Fruit fly (Drosophila melanogaster): Measurements from ENCODE around the gene CG17549.

Gene CG17549

DNA sequence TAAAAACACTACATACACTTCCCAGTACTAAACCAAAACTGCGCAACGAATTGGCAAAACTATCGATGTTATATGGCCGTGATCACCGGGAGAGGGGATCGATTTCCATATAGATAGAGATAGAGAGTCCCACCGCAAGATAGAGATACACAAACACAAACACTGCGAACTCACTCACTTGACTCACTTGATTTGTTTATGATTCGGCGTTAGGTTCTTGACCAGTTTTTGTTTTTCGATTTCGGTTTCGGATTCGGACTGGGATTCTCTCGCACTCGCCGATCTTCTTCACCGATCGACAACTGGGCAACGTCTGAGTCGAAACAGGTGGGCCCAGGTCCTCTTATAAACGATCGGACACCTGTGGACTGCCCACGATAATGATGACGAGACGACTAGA, at the start of gene CG17549:
TSS of gene CG17549 (minus strand) at position 327 of the 400 bp plus-strand sequence.
- no peak for TF ChIP-seq CG17801 (GFP tag; optimal IDR thresholded peaks at IDR 0.05; ENCODE audit: partially characterized antibody)

dm6 chr2L:19438685-19439597, 49.1 kb upstream of the CG17549 start:
- no peak for TF ChIP-seq CG17801 (GFP tag; optimal IDR thresholded peaks at IDR 0.05; ENCODE audit: partially characterized antibody)

- TF ChIP-seq CG17801 (GFP tag; optimal IDR thresholded peaks at IDR 0.05; ENCODE audit: partially characterized antibody), result peak; percentile 12
Observed at dm6 chr2L:19434260-19434659, 44.4 kb upstream of the CG17549 start.

dm6 chr2L:19433292-19433691, 43.4 kb upstream of the CG17549 start:
- peak; percentile 25 for TF ChIP-seq CG17801 (GFP tag; optimal IDR thresholded peaks at IDR 0.05; ENCODE audit: partially characterized antibody)

DNA sequence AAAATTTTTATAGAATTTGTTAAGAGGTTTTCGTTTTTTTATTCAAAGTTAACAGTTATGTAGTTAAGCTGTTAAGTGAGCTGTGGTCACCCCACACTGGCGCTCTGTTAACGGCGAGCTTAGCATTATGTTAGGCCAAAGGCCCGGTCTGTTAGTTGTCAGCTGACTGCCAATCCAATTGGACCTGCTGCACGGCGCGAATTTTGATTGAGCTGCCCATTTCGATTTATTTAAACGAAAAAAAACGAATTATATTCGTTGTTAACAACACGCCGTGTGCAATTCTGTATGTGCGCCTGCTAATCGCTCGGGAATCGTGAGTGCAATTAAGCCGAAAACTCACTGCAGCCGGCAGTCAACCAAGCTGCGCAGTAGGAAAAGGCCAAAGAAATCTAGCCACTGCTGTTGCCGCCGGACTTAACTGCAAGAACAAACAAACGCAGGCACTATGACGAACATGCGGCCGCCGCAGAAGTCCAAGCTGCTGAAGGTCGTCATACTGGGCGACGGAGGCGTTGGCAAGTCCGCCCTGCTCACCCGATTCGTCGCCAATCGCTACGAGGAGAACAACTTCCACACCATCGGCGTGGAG, 42.6 kb upstream of the CG17549 start, which contains the start of gene Rab9:
TSS of gene Rab9 (plus strand) at position 151 of the 592 bp plus-strand sequence.
- TF ChIP-seq CG17801 (GFP tag; optimal IDR thresholded peaks at IDR 0.05; ENCODE audit: partially characterized antibody), result peak; percentile 65

dm6 chr2L:19430343-19430742, 40.5 kb upstream of the CG17549 start, which contains the start of gene RtcB:
RtcB (plus strand) TSS chr2L:19430643.
- no peak for TF ChIP-seq CG17801 (GFP tag; optimal IDR thresholded peaks at IDR 0.05; ENCODE audit: partially characterized antibody)

DNA sequence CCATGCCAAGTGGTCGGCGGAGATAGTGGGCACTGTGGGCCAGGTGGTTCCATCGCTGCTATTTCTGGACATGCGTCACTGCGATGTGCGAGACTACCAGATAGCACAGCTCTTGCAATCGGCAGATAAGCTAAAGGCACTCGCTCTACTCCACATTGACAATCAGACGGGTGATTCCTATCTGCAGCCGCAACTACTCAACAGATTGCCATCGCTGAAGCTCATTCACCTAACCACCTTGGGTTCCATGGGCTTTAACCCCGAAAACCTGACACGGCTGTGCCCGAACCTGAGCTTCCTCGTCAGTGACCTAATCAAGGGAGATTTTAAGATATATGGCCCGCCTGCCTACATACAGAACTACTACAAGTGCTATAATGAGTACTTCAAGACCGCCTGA, 39.9 kb upstream of the CG17549 start:
- TF ChIP-seq CG17801 (GFP tag; optimal IDR thresholded peaks at IDR 0.05; ENCODE audit: partially characterized antibody), result no peak

dm6 chr2L:19426330-19426781, 36.5 kb upstream of the CG17549 start, which contains the start of gene Pax:
Pax (minus strand) TSS chr2L:19426596.
- peak; percentile 6 for TF ChIP-seq CG17801 (GFP tag; optimal IDR thresholded peaks at IDR 0.05; ENCODE audit: partially characterized antibody)

dm6 chr2L:19425765-19426329, 36.0 kb upstream of the CG17549 start:
- peak; percentile 22 for TF ChIP-seq CG17801 (GFP tag; optimal IDR thresholded peaks at IDR 0.05; ENCODE audit: partially characterized antibody)

dm6 chr2L:19425105-19425504, 35.2 kb upstream of the CG17549 start:
- peak; percentile 14 for TF ChIP-seq CG17801 (GFP tag; optimal IDR thresholded peaks at IDR 0.05; ENCODE audit: partially characterized antibody)

dm6 chr2L:19424307-19424902, 34.5 kb upstream of the CG17549 start:
- no peak for TF ChIP-seq CG17801 (GFP tag; optimal IDR thresholded peaks at IDR 0.05; ENCODE audit: partially characterized antibody)

dm6 chr2L:19423467-19424122, 33.7 kb upstream of the CG17549 start, which contains the start of the genes Alp12 and CG13085:
Alp12 (plus strand) TSS chr2L:19424050.
CG13085 (plus strand) TSS chr2L:19424050.
- TF ChIP-seq CG17801 (GFP tag; optimal IDR thresholded peaks at IDR 0.05; ENCODE audit: partially characterized antibody), result peak; percentile 91

DNA sequence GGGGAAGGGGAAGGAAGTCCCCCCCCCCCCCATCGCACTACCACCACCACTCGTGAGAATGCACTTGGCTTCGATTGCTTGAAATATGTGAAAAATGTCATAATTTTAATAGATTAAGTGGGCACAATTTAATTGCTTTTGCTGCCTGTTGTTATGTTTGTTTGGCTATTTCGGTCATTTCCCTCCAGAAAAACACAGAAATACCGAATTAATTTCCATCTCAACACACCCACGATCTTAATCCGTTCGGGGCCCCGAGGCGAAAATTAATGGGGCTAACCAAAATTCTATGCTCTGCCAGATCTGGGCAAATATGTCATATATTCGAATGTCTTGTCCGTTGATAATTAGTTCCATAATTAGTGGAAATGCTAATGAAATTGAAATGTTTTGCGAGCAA, 32.8 kb upstream of the CG17549 start:
- TF ChIP-seq CG17801 (GFP tag; optimal IDR thresholded peaks at IDR 0.05; ENCODE audit: partially characterized antibody), result no peak

DNA sequence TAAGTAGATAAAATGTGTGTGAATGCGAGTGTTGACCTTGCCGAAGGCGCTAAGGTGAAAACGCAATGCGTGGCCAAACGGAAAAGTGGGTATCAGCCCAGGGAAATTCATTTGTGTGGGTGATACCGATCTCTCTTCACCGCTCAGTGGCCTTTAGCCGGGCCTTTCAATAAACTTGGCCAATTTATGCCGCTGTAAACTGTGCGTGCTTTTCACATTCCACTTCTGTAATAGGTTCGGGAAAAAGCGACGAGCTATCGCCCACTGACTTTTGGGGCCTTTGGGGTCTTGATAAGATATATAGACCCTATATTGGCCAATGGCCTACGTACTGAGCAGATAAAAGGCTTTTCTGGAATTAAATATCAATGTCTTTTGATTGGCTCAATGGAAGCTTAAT, 31.7 kb upstream of the CG17549 start:
- no peak for TF ChIP-seq CG17801 (GFP tag; optimal IDR thresholded peaks at IDR 0.05; ENCODE audit: partially characterized antibody)
